Fruit fly (Drosophila melanogaster) whole organism, embryonic: ENCODE results near the gene Qsox2.
A peak's percentile ranks its signal among the peaks of the same experiment; 100 is the strongest.

ENCODE experiments used
- Asciz ChIP-seq: fragments of 200-800 bp; sonication (Bioruptor generic); optimal IDR thresholded peaks from 2 replicates; lab custom pipeline; 2017; ENCODE audit warnings: missing biosample characterization, mild to moderate bottlenecking, missing genetic modification characterization, missing genetic modification reagents
- CG10431 ChIP-seq: fragments of 200-800 bp; sonication (Bioruptor generic); optimal IDR thresholded peaks from 3 replicates; lab custom pipeline; 2018; ENCODE audit warnings: missing biosample characterization, mild to moderate bottlenecking, missing genetic modification characterization
- CG11456 ChIP-seq: fragments of 200-800 bp; sonication (Bioruptor generic); IDR thresholded peaks from 3 replicates; pipeline ENCODE4 v1.3.6; 2022; ENCODE audit warnings: missing biosample characterization, missing genetic modification characterization
- CG12744 ChIP-seq: fragments of 200-800 bp; sonication (Bioruptor generic); optimal IDR thresholded peaks from 2 replicates; lab custom pipeline; 2016; ENCODE audit warnings: missing biosample characterization, missing genetic modification characterization
- CG13894 ChIP-seq: fragments of 200-800 bp; sonication (Bioruptor generic); optimal IDR thresholded peaks from 3 replicates; lab custom pipeline; 2018; ENCODE audit warnings: missing biosample characterization, mild to moderate bottlenecking, missing genetic modification characterization, moderate library complexity
- CG14014 ChIP-seq: fragments of 200-800 bp; sonication (Bioruptor generic); IDR thresholded peaks from 2 replicates; pipeline ENCODE4 v1.3.6; 2022; ENCODE audit warnings: missing biosample characterization, missing genetic modification characterization
- CG17912 ChIP-seq: fragments of 200-800 bp; sonication (Bioruptor generic); optimal IDR thresholded peaks from 2 replicates; lab custom pipeline; 2018; ENCODE audit warnings: missing biosample characterization, mild to moderate bottlenecking, missing genetic modification characterization
- CG2875 ChIP-seq: fragments of 200-800 bp; sonication (Bioruptor generic); optimal IDR thresholded peaks from 2 replicates; lab custom pipeline; 2017; ENCODE audit warnings: missing biosample characterization, mild to moderate bottlenecking, missing genetic modification characterization, missing genetic modification reagents
- CG3281 ChIP-seq: fragments of 200-800 bp; sonication (Bioruptor generic); optimal IDR thresholded peaks from 3 replicates; lab custom pipeline; 2017; ENCODE audit warnings: missing biosample characterization, mild to moderate bottlenecking, missing genetic modification characterization
- CG34376 ChIP-seq: fragments of 200-800 bp; sonication (Bioruptor generic); optimal IDR thresholded peaks from 2 replicates; lab custom pipeline; 2018; ENCODE audit warnings: missing biosample characterization, mild to moderate bottlenecking, missing genetic modification characterization
- CG43689 ChIP-seq: fragments of 200-800 bp; sonication (Bioruptor generic); IDR thresholded peaks from 2 replicates; pipeline ENCODE4 v1.3.6; 2022; ENCODE audit warnings: missing biosample characterization, missing genetic modification characterization
- CG7357 ChIP-seq: fragments of 200-800 bp; sonication (Bioruptor generic); IDR thresholded peaks from 3 replicates; pipeline ENCODE4 v1.3.6; 2022; ENCODE audit warnings: missing biosample characterization, missing genetic modification characterization
- CG7372 ChIP-seq: fragments of 200-800 bp; sonication (Bioruptor generic); IDR thresholded peaks from 2 replicates; pipeline ENCODE4 v1.3.6; 2022; ENCODE audit warnings: missing biosample characterization, missing genetic modification characterization
- CG8359 ChIP-seq: fragments of 200-800 bp; sonication (Bioruptor generic); optimal IDR thresholded peaks from 2 replicates; lab custom pipeline; 2017; ENCODE audit warnings: missing biosample characterization, mild to moderate bottlenecking, missing genetic modification characterization, borderline replicate concordance
- CG9876 ChIP-seq: fragments of 200-800 bp; sonication (Bioruptor generic); optimal IDR thresholded peaks from 2 replicates; lab custom pipeline; 2016; ENCODE audit warnings: missing biosample characterization, missing genetic modification characterization
- CHES-1-like ChIP-seq: fragments of 200-800 bp; sonication (Bioruptor generic); optimal IDR thresholded peaks from 2 replicates; lab custom pipeline; 2016; ENCODE audit warnings: missing biosample characterization, missing genetic modification characterization
- D ChIP-seq, 2 experiments: fragments of 200-800 bp in 1 of 2; fragments of >200 bp in 1 of 2; sonication (Bioruptor generic) in 1 of 2; optimal IDR thresholded peaks; 2 replicates in 1 of 2; 3 replicates in 1 of 2; lab custom pipeline; 2017; ENCODE audit warnings: mild to moderate bottlenecking in 1 of 2, missing biosample characterization in 1 of 2, missing genetic modification characterization in 1 of 2, missing genetic modification reagents in 1 of 2
- Dip2 ChIP-seq: fragments of 200-800 bp; sonication (Bioruptor generic); IDR thresholded peaks from 2 replicates; pipeline ENCODE4 v1.3.6; 2022; ENCODE audit warnings: missing biosample characterization, missing genetic modification characterization
- E2f1 ChIP-seq: fragments of 200-800 bp; sonication (Bioruptor generic); IDR thresholded peaks from 2 replicates; pipeline ENCODE4 v1.3.6; 2022; ENCODE audit warnings: missing biosample characterization, missing genetic modification characterization
- Gug ChIP-seq: fragments of 200-800 bp; sonication (Bioruptor generic); IDR thresholded peaks from 4 replicates; pipeline ENCODE4 v1.3.6; 2022; ENCODE audit warnings: missing biosample characterization, missing genetic modification characterization
- HHEX ChIP-seq: fragments of 200-800 bp; sonication (Bioruptor generic); optimal IDR thresholded peaks from 3 replicates; lab custom pipeline; 2017; ENCODE audit warnings: missing biosample characterization, mild to moderate bottlenecking, missing genetic modification characterization, missing genetic modification reagents
- MBD-R2 ChIP-seq: fragments of 200-800 bp; sonication (Bioruptor generic); IDR thresholded peaks from 2 replicates; pipeline ENCODE4 v1.3.6; 2022; ENCODE audit warnings: missing biosample characterization, missing genetic modification characterization
- MESR4 ChIP-seq: fragments of 200-800 bp; sonication (Bioruptor generic); optimal IDR thresholded peaks from 2 replicates; lab custom pipeline; 2018; ENCODE audit warnings: missing biosample characterization, mild to moderate bottlenecking, missing genetic modification characterization, moderate library complexity
- Meics ChIP-seq: fragments of 200-800 bp; sonication (Bioruptor generic); optimal IDR thresholded peaks from 2 replicates; lab custom pipeline; 2017; ENCODE audit warnings: missing biosample characterization, mild to moderate bottlenecking, missing genetic modification characterization
- NK7.1 ChIP-seq: fragments of 200-800 bp; sonication (Bioruptor generic); optimal IDR thresholded peaks from 3 replicates; lab custom pipeline; 2016; ENCODE audit warnings: missing biosample characterization, missing genetic modification characterization
- Neu2 ChIP-seq: fragments of 200-800 bp; sonication (Bioruptor generic); optimal IDR thresholded peaks from 3 replicates; lab custom pipeline; 2016; ENCODE audit warnings: missing biosample characterization, missing genetic modification characterization, borderline replicate concordance
- Nf-YC ChIP-seq: fragments of 200-800 bp; optimal IDR thresholded peaks from 3 replicates; lab custom pipeline; 2019; ENCODE audit warnings: missing biosample characterization, mild to moderate bottlenecking, missing genetic modification characterization, moderate library complexity
- Opbp ChIP-seq: fragments of 200-800 bp; sonication (Bioruptor generic); IDR thresholded peaks from 3 replicates; pipeline ENCODE4 v1.3.6; 2022; ENCODE audit warnings: missing biosample characterization, missing genetic modification characterization; ENCODE audit not compliant: partially characterized antibody
- Sry-δ ChIP-seq: fragments of 200-800 bp; sonication (Bioruptor generic); optimal IDR thresholded peaks from 2 replicates; lab custom pipeline; 2016; ENCODE audit warnings: missing biosample characterization, missing genetic modification characterization
- Vsx1 ChIP-seq: fragments of 200-800 bp; sonication (Bioruptor generic); optimal IDR thresholded peaks from 2 replicates; lab custom pipeline; 2017; ENCODE audit warnings: missing biosample characterization, mild to moderate bottlenecking, missing genetic modification characterization, missing genetic modification reagents
- ab ChIP-seq: fragments of 200-800 bp; sonication (Bioruptor generic); optimal IDR thresholded peaks from 2 replicates; lab custom pipeline; 2016; ENCODE audit warnings: missing biosample characterization, missing genetic modification characterization
- cato ChIP-seq: fragments of 200-800 bp; sonication (Bioruptor generic); optimal IDR thresholded peaks from 2 replicates; lab custom pipeline; 2016; ENCODE audit warnings: missing biosample characterization, missing genetic modification characterization, borderline replicate concordance
- caup ChIP-seq: fragments of 200-800 bp; sonication (Bioruptor generic); optimal IDR thresholded peaks from 3 replicates; lab custom pipeline; 2017; ENCODE audit warnings: missing biosample characterization, mild to moderate bottlenecking, missing genetic modification characterization, moderate library complexity; ENCODE audit not compliant: severe bottlenecking
- da ChIP-seq: fragments of 200-800 bp; sonication (Bioruptor generic); optimal IDR thresholded peaks from 2 replicates; lab custom pipeline; 2016; ENCODE audit warnings: missing biosample characterization, missing genetic modification characterization
- emc ChIP-seq: fragments of 200-800 bp; sonication (Bioruptor generic); optimal IDR thresholded peaks from 2 replicates; lab custom pipeline; 2016; ENCODE audit warnings: missing biosample characterization, missing genetic modification characterization
- exex ChIP-seq: fragments of 200-800 bp; sonication (Bioruptor generic); optimal IDR thresholded peaks from 4 replicates; lab custom pipeline; 2018; ENCODE audit warnings: missing biosample characterization, mild to moderate bottlenecking, missing genetic modification characterization, moderate library complexity
- fd102C ChIP-seq: fragments of 200-800 bp; sonication (Bioruptor generic); optimal IDR thresholded peaks from 2 replicates; lab custom pipeline; 2018; ENCODE audit warnings: missing biosample characterization, mild to moderate bottlenecking, missing genetic modification characterization, moderate library complexity
- fu2 ChIP-seq: fragments of 200-800 bp; sonication (Bioruptor generic); optimal IDR thresholded peaks from 2 replicates; lab custom pipeline; 2016; ENCODE audit warnings: missing biosample characterization, missing genetic modification characterization
- gsb ChIP-seq: fragments of 200-800 bp; sonication (Bioruptor generic); IDR thresholded peaks from 2 replicates; pipeline ENCODE4 v1.3.6; 2022; ENCODE audit warnings: missing biosample characterization, missing genetic modification characterization
- jing ChIP-seq: fragments of 200-800 bp; sonication (Bioruptor generic); optimal IDR thresholded peaks from 2 replicates; lab custom pipeline; 2018; ENCODE audit warnings: missing biosample characterization, mild to moderate bottlenecking, missing genetic modification characterization
- lmd ChIP-seq: fragments of 200-800 bp; sonication (Bioruptor generic); IDR thresholded peaks from 2 replicates; pipeline ENCODE4 v1.3.6; 2022; ENCODE audit warnings: missing biosample characterization, missing genetic modification characterization
- nerfin-2 ChIP-seq: fragments of 200-800 bp; sonication (Bioruptor generic); IDR thresholded peaks from 2 replicates; pipeline ENCODE4 v1.3.6; 2022; ENCODE audit warnings: missing biosample characterization, missing genetic modification characterization; ENCODE audit not compliant: partially characterized antibody
- nmo ChIP-seq: fragments of 200-800 bp; sonication (Bioruptor generic); optimal IDR thresholded peaks from 2 replicates; lab custom pipeline; 2018; ENCODE audit warnings: missing biosample characterization, mild to moderate bottlenecking, missing genetic modification characterization, moderate library complexity
- oc ChIP-seq: fragments of 200-800 bp; sonication (Bioruptor generic); optimal IDR thresholded peaks from 2 replicates; lab custom pipeline; 2018; ENCODE audit warnings: missing biosample characterization, mild to moderate bottlenecking, missing genetic modification characterization, moderate library complexity
- repo ChIP-seq: fragments of 200-800 bp; sonication (Bioruptor generic); optimal IDR thresholded peaks from 2 replicates; lab custom pipeline; 2016; ENCODE audit warnings: missing biosample characterization, missing genetic modification characterization
- sens ChIP-seq: fragments of 200-800 bp; sonication (Bioruptor generic); peaks from one replicate; lab custom pipeline; 2016; ENCODE audit warnings: missing biosample characterization, missing genetic modification characterization
- slou ChIP-seq: fragments of 200-800 bp; sonication (Bioruptor generic); optimal IDR thresholded peaks from 3 replicates; lab custom pipeline; 2016; ENCODE audit warnings: missing biosample characterization, missing genetic modification characterization
- stwl ChIP-seq: fragments of 200-800 bp; sonication (Bioruptor generic); optimal IDR thresholded peaks from 3 replicates; lab custom pipeline; 2018; ENCODE audit warnings: missing biosample characterization, mild to moderate bottlenecking, missing genetic modification characterization, moderate library complexity
- tio ChIP-seq: fragments of 200-800 bp; sonication (Bioruptor generic); optimal IDR thresholded peaks from 2 replicates; lab custom pipeline; 2017; ENCODE audit warnings: missing biosample characterization, missing genetic modification characterization, inconsistent platforms
- tna ChIP-seq: fragments of 200-800 bp; sonication (Bioruptor generic); IDR thresholded peaks from 2 replicates; pipeline ENCODE4 v1.3.6; 2022; ENCODE audit warnings: missing biosample characterization, missing genetic modification characterization; ENCODE audit not compliant: partially characterized antibody

The Qsox2 gene

DNA sequence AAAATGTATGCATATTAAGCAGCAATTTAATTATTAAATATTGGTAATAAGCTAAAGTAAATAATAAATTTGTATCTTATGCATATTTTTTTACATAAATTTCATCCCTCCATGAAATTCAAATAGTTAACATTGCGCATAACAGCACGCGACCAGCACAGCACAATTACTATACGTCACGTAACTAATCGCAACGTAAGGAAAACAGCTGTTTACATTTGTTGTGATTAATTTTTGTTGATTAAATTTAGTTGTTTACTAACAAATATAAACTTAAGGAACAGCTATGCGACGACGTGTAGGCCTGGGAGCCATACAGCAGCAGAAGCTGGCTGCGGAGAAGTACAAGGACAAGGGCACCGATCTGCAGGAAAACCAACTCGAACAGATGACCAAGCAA lies 48.6 kb upstream of the Qsox2 start, which contains the start of gene lsn (continued):
- TF ChIP-seq oc (tag; lab: Kevin White, UChicago) (peak; percentile 8), CG11456 (GFP tag; lab: Robert Waterston, UW) (no peak), repo (no peak), slou (GFP tag; lab: Kevin White, UChicago) (no peak), CG17912 (GFP tag; lab: Kevin White, UChicago) (peak; percentile 27), exex (tag; lab: Kevin White, UChicago) (no peak), CG9876 (no peak), D (optimal IDR thresholded peaks at IDR 0.05; lab: Kevin White, UChicago) (no peak), D (GFP tag; optimal IDR thresholded peaks at IDR 0.05; lab: Kevin White, UChicago) (no peak), jing (GFP tag; lab: Kevin White, UChicago) (no peak), CG8359 (GFP tag; lab: Kevin White, UChicago) (no peak), Dip2 (GFP tag; lab: Robert Waterston, UW) (no peak), MESR4 (GFP tag; lab: Kevin White, UChicago) (peak; percentile 61), Sry-δ (GFP tag; lab: Kevin White, UChicago) (no peak), ab (GFP tag; lab: Kevin White, UChicago) (no peak), stwl (tag; lab: Kevin White, UChicago) (peak; percentile 8), NK7.1 (no peak), fu2 (no peak), nerfin-2 (GFP tag; lab: Robert Waterston, UW) (no peak), fd102C (no peak), CG7372 (GFP tag; lab: Robert Waterston, UW) (no peak), emc (no peak), CG13894 (tag; lab: Kevin White, UChicago) (no peak), nmo (GFP tag; lab: Kevin White, UChicago) (no peak), tio (GFP tag; lab: Kevin White, UChicago) (no peak), Gug (GFP tag; lab: Robert Waterston, UW) (no peak), CG43689 (GFP tag; lab: Robert Waterston, UW) (no peak), CG14014 (GFP tag; lab: Robert Waterston, UW) (peak; percentile 51; the same call in 1 of the 2 replicates), CG12744 (GFP tag; lab: Kevin White, UChicago) (no peak), HHEX (GFP tag; lab: Kevin White, UChicago) (no peak), E2f1 (GFP tag; lab: Robert Waterston, UW) (no peak), da (GFP tag; lab: Kevin White, UChicago) (no peak), Meics (peak; percentile 48), MBD-R2 (peak; percentile 66; the same call in 1 of the 2 replicates), CHES-1-like (GFP tag; lab: Kevin White, UChicago) (no peak), tna (GFP tag; lab: Robert Waterston, UW) (no peak), CG34376 (GFP tag; lab: Kevin White, UChicago) (peak; percentile 37), Nf-YC (tag; lab: Kevin White, UChicago) (no peak), gsb (GFP tag; lab: Robert Waterston, UW) (no peak), CG10431 (GFP tag; lab: Kevin White, UChicago) (no peak), Opbp (GFP tag; lab: Robert Waterston, UW) (no peak), Neu2 (GFP tag; lab: Kevin White, UChicago) (no peak), cato (GFP tag; lab: Kevin White, UChicago) (no peak), lmd (GFP tag; lab: Robert Waterston, UW) (no peak), CG3281 (GFP tag; lab: Kevin White, UChicago) (peak; percentile 40), CG2875 (GFP tag; lab: Kevin White, UChicago) (peak; percentile 49), Asciz (GFP tag; lab: Kevin White, UChicago) (no peak), caup (peak; percentile 51), sens (GFP tag; lab: Kevin White, UChicago) (peak; percentile 49), CG7357 (GFP tag; lab: Robert Waterston, UW) (no peak), Vsx1 (GFP tag; lab: Kevin White, UChicago) (peak; percentile 31)
